Fruit fly (Drosophila melanogaster) whole organism, embryonic: Measurements from ENCODE around the gene Upf1.
A peak's percentile ranks its signal among the peaks of the same experiment; 100 is the strongest.

Experiments used
- Abd-B ChIP-seq: fragments of 200-800 bp; sonication (Bioruptor generic); optimal IDR thresholded peaks from 2 replicates; lab custom pipeline; 2018; ENCODE audit warnings: missing biosample characterization, mild to moderate bottlenecking, missing genetic modification characterization, moderate library complexity
- Ada2b ChIP-seq: fragments of 200-800 bp; sonication (Bioruptor generic); IDR thresholded peaks from 2 replicates; pipeline ENCODE4 v1.3.6; 2022; ENCODE audit warnings: missing biosample characterization, missing genetic modification characterization
- Adf1 ChIP-seq: fragments of 200-800 bp; sonication (Bioruptor generic); IDR thresholded peaks from 2 replicates; pipeline ENCODE4 v1.3.6; 2022; ENCODE audit warnings: missing biosample characterization, missing genetic modification characterization
- Awh ChIP-seq: fragments of 200-800 bp; sonication (Bioruptor generic); IDR thresholded peaks from 2 replicates; pipeline ENCODE4, ENCODE4 v1.3.6; 2022; ENCODE audit warnings: missing biosample characterization, missing genetic modification characterization
- C15 ChIP-seq: fragments of 200-800 bp; sonication (Bioruptor generic); IDR thresholded peaks from 3 replicates; pipeline ENCODE4 v1.3.6; 2022; ENCODE audit warnings: missing biosample characterization, missing genetic modification characterization
- CG11085 ChIP-seq: fragments of 200-800 bp; sonication (Bioruptor generic); IDR thresholded peaks from 2 replicates; pipeline ENCODE4 v1.3.6; 2022; ENCODE audit warnings: missing biosample characterization, missing genetic modification characterization
- CG11560 ChIP-seq: fragments of 200-800 bp; sonication (Bioruptor generic); IDR thresholded peaks from 3 replicates; pipeline ENCODE4 v1.3.6; 2022; ENCODE audit warnings: missing biosample characterization, missing genetic modification characterization
- CG12104 ChIP-seq: fragments of 200-800 bp; sonication (Bioruptor generic); optimal IDR thresholded peaks from 3 replicates; lab custom pipeline; 2016; ENCODE audit warnings: missing biosample characterization, missing genetic modification characterization
- CG1233 ChIP-seq: fragments of 200-800 bp; sonication (Bioruptor generic); optimal IDR thresholded peaks from 4 replicates; lab custom pipeline; 2018; ENCODE audit warnings: missing biosample characterization, mild to moderate bottlenecking, missing genetic modification characterization
- CG15479 ChIP-seq: fragments of 200-800 bp; sonication (Bioruptor generic); optimal IDR thresholded peaks from 3 replicates; lab custom pipeline; 2019; ENCODE audit warnings: missing biosample characterization, mild to moderate bottlenecking, missing genetic modification characterization, moderate library complexity
- CG1602 ChIP-seq: fragments of 200-800 bp; sonication (Bioruptor generic); optimal IDR thresholded peaks from 3 replicates; lab custom pipeline; 2016; ENCODE audit warnings: missing biosample characterization, missing genetic modification characterization
- CG17829 ChIP-seq: fragments of 200-800 bp; optimal IDR thresholded peaks from 2 replicates; lab custom pipeline; 2019; ENCODE audit warnings: missing biosample characterization, mild to moderate bottlenecking, missing genetic modification characterization, moderate library complexity
- CG2199 ChIP-seq: fragments of 200-800 bp; sonication (Bioruptor generic); IDR thresholded peaks from 3 replicates; pipeline ENCODE4 v1.3.6; 2022; ENCODE audit warnings: missing biosample characterization, missing genetic modification characterization
- CG33213 ChIP-seq: fragments of 200-800 bp; sonication (Bioruptor generic); optimal IDR thresholded peaks from 3 replicates; lab custom pipeline; 2016; ENCODE audit warnings: missing biosample characterization, missing genetic modification characterization
- CG33557 ChIP-seq: fragments of 200-800 bp; sonication (Bioruptor generic); optimal IDR thresholded peaks from 2 replicates; lab custom pipeline; 2019; ENCODE audit warnings: missing biosample characterization, mild to moderate bottlenecking, missing genetic modification characterization, moderate library complexity
- CG3407 ChIP-seq: fragments of 200-800 bp; sonication (Bioruptor generic); optimal IDR thresholded peaks from 2 replicates; lab custom pipeline; 2018; ENCODE audit warnings: missing biosample characterization, mild to moderate bottlenecking, missing genetic modification characterization
- CG4282 ChIP-seq: fragments of 200-800 bp; sonication (Bioruptor generic); optimal IDR thresholded peaks from 2 replicates; lab custom pipeline; 2016; ENCODE audit warnings: missing biosample characterization, missing genetic modification characterization
- CG4730 ChIP-seq: fragments of 200-800 bp; sonication (Bioruptor generic); IDR thresholded peaks from 2 replicates; pipeline ENCODE4 v1.3.6; 2022; ENCODE audit warnings: missing biosample characterization, missing genetic modification characterization
- CG6175 ChIP-seq: fragments of 200-800 bp; sonication (Bioruptor generic); IDR thresholded peaks from 3 replicates; pipeline ENCODE4 v1.3.6; 2022; ENCODE audit warnings: missing biosample characterization, missing genetic modification characterization
- CG8944 ChIP-seq: fragments of 200-800 bp; sonication (Bioruptor generic); optimal IDR thresholded peaks from 3 replicates; lab custom pipeline; 2016; ENCODE audit warnings: missing biosample characterization, missing genetic modification characterization
- Dip2 ChIP-seq: fragments of 200-800 bp; sonication (Bioruptor generic); IDR thresholded peaks from 2 replicates; pipeline ENCODE4 v1.3.6; 2022; ENCODE audit warnings: missing biosample characterization, missing genetic modification characterization
- GATAe ChIP-seq: fragments of 200-800 bp; sonication (Bioruptor generic); conservative IDR thresholded peaks from 2 replicates; pipeline ENCODE4 v1.3.6; 2022; ENCODE audit warnings: missing biosample characterization, missing genetic modification characterization
- Gsc ChIP-seq: fragments of 200-800 bp; sonication (Bioruptor generic); IDR thresholded peaks from 2 replicates; pipeline ENCODE4 v1.3.6; 2022; ENCODE audit warnings: missing biosample characterization, missing genetic modification characterization
- HHEX ChIP-seq: fragments of 200-800 bp; sonication (Bioruptor generic); optimal IDR thresholded peaks from 3 replicates; lab custom pipeline; 2017; ENCODE audit warnings: missing biosample characterization, mild to moderate bottlenecking, missing genetic modification characterization, missing genetic modification reagents
- Hmx ChIP-seq: fragments of 200-800 bp; sonication (Bioruptor generic); optimal IDR thresholded peaks from 2 replicates; lab custom pipeline; 2016; ENCODE audit warnings: missing biosample characterization, missing genetic modification characterization
- NFAT ChIP-seq: fragments of 200-800 bp; sonication (Bioruptor generic); IDR thresholded peaks from 2 replicates; pipeline ENCODE4 v1.3.6; 2022; ENCODE audit warnings: missing biosample characterization, missing genetic modification characterization
- NfI ChIP-seq: fragments of 200-800 bp; sonication (Bioruptor generic); optimal IDR thresholded peaks from 3 replicates; lab custom pipeline; 2018; ENCODE audit warnings: missing biosample characterization, mild to moderate bottlenecking, missing genetic modification characterization, moderate library complexity
- Opbp ChIP-seq: fragments of 200-800 bp; sonication (Bioruptor generic); IDR thresholded peaks from 3 replicates; pipeline ENCODE4 v1.3.6; 2022; ENCODE audit warnings: missing biosample characterization, missing genetic modification characterization; ENCODE audit not compliant: partially characterized antibody
- Rfx ChIP-seq: fragments of 200-800 bp; sonication (Bioruptor generic); IDR thresholded peaks from 2 replicates; pipeline ENCODE4 v1.3.6; 2022; ENCODE audit warnings: missing biosample characterization, missing genetic modification characterization
- Scr ChIP-seq: fragments of 200-800 bp; sonication (Bioruptor generic); IDR thresholded peaks from 2 replicates; pipeline ENCODE4 v1.3.6; 2022; ENCODE audit warnings: missing biosample characterization, missing genetic modification characterization; ENCODE audit not compliant: partially characterized antibody
- Trl ChIP-seq, 3 experiments: fragments of >200 bp in 2 of 3; fragments of 200-800 bp in 1 of 3; sonication (Bioruptor generic) in 1 of 3; optimal IDR thresholded peaks; 2 replicates in 1 of 3; 3 replicates in 2 of 3; lab custom pipeline; 2016 to 2017; ENCODE audit warnings: missing biosample characterization in 1 of 3, missing genetic modification characterization in 1 of 3
- Usf ChIP-seq: fragments of 200-800 bp; sonication (Bioruptor generic); optimal IDR thresholded peaks from 2 replicates; lab custom pipeline; 2017; ENCODE audit warnings: missing genotype, missing biosample characterization, missing genetic modification characterization
- ab ChIP-seq: fragments of 200-800 bp; sonication (Bioruptor generic); optimal IDR thresholded peaks from 2 replicates; lab custom pipeline; 2016; ENCODE audit warnings: missing biosample characterization, missing genetic modification characterization
- abd-A ChIP-seq: fragments of 200-800 bp; sonication (Bioruptor generic); optimal IDR thresholded peaks from 3 replicates; lab custom pipeline; 2019; ENCODE audit warnings: missing biosample characterization, mild to moderate bottlenecking, missing genetic modification characterization, moderate library complexity
- aop ChIP-seq: fragments of 200-800 bp; sonication (Bioruptor generic); IDR thresholded peaks from 2 replicates; pipeline ENCODE4 v1.3.6; 2022; ENCODE audit warnings: missing biosample characterization, missing genetic modification characterization
- ap ChIP-seq: fragments of 200-800 bp; sonication (Bioruptor generic); IDR thresholded peaks from 2 replicates; pipeline ENCODE4 v1.3.6; 2022; ENCODE audit warnings: missing biosample characterization, missing genetic modification characterization
- dan ChIP-seq: fragments of 200-800 bp; sonication (Bioruptor generic); IDR thresholded peaks from 2 replicates; pipeline ENCODE4 v1.3.6; 2022; ENCODE audit warnings: missing biosample characterization, missing genetic modification characterization
- gcm2 ChIP-seq: fragments of 200-800 bp; sonication (Bioruptor generic); optimal IDR thresholded peaks from 2 replicates; lab custom pipeline; 2016; ENCODE audit warnings: missing biosample characterization, missing genetic modification characterization
- grau ChIP-seq: fragments of 200-800 bp; optimal IDR thresholded peaks from 3 replicates; lab custom pipeline; 2019; ENCODE audit warnings: missing biosample characterization, mild to moderate bottlenecking, missing genetic modification characterization, moderate library complexity
- grn ChIP-seq: fragments of 200-800 bp; sonication (Bioruptor generic); optimal IDR thresholded peaks from 3 replicates; lab custom pipeline; 2017; ENCODE audit warnings: missing biosample characterization, missing genetic modification characterization
- insv ChIP-seq, 2 experiments: fragments of 200-800 bp; sonication (Bioruptor generic); optimal IDR thresholded peaks; 3 replicates each; lab custom pipeline; 2016 to 2018; ENCODE audit warnings: missing biosample characterization in 2 of 2, missing genetic modification characterization in 2 of 2
- lbe ChIP-seq: fragments of 200-800 bp; sonication (Bioruptor generic); optimal IDR thresholded peaks from 2 replicates; lab custom pipeline; 2016; ENCODE audit warnings: missing biosample characterization, mild to moderate bottlenecking, missing genetic modification characterization
- otp ChIP-seq: fragments of 200-800 bp; sonication (Bioruptor generic); IDR thresholded peaks from 3 replicates; pipeline ENCODE4, ENCODE4 v1.3.6; 2022; ENCODE audit warnings: missing biosample characterization, missing genetic modification characterization
- peb ChIP-seq: fragments of 200-800 bp; sonication (Bioruptor generic); IDR thresholded peaks from 2 replicates; pipeline ENCODE4 v1.3.6; 2022; ENCODE audit warnings: missing biosample characterization, missing genetic modification characterization
- pros ChIP-seq: fragments of 200-800 bp; sonication (Bioruptor generic); optimal IDR thresholded peaks from 3 replicates; lab custom pipeline; 2019; ENCODE audit warnings: missing biosample characterization, mild to moderate bottlenecking, missing genetic modification characterization, moderate library complexity
- pum ChIP-seq: fragments of 200-800 bp; sonication (Bioruptor generic); optimal IDR thresholded peaks from 2 replicates; lab custom pipeline; 2016; ENCODE audit warnings: missing biosample characterization, missing genetic modification characterization
- sr ChIP-seq: fragments of 200-800 bp; sonication (Bioruptor generic); IDR thresholded peaks from 3 replicates; pipeline ENCODE4 v1.3.6; 2022; ENCODE audit warnings: missing biosample characterization, missing genetic modification characterization
- ssp ChIP-seq: fragments of 200-800 bp; sonication (Bioruptor generic); IDR thresholded peaks from 2 replicates; pipeline ENCODE4 v1.3.6; 2022; ENCODE audit warnings: missing biosample characterization, missing genetic modification characterization
- tio ChIP-seq: fragments of 200-800 bp; sonication (Bioruptor generic); optimal IDR thresholded peaks from 2 replicates; lab custom pipeline; 2017; ENCODE audit warnings: missing biosample characterization, missing genetic modification characterization, inconsistent platforms
- vvl ChIP-seq: fragments of 200-800 bp; sonication (Bioruptor generic); IDR thresholded peaks from 2 replicates; pipeline ENCODE4 v1.3.6; 2022; ENCODE audit warnings: missing biosample characterization, missing genetic modification characterization
- z ChIP-seq: fragments of 200-800 bp; sonication (Bioruptor generic); IDR thresholded peaks from 3 replicates; pipeline ENCODE4 v1.3.6; 2022; ENCODE audit warnings: missing biosample characterization, missing genetic modification characterization

Gene Upf1

dm6 chrX:11920959-11921358, 15.8 kb upstream of the Upf1 start (continued):
- TF ChIP-seq dan (0 out of 2 replicates have a peak, but pooled peaks have one; percentile 27), CG2199 (0 out of 3 replicates have a peak, but pooled peaks have one; percentile 42), sr (GFP tag; lab: Robert Waterston, UW) (peak; percentile 35; the same call in 1 of the 3 replicates), C15 (GFP tag; lab: Robert Waterston, UW) (peak; percentile 62; the same call in 1 of the 3 replicates), NFAT (GFP tag; lab: Robert Waterston, UW) (peak; percentile 62), Trl (optimal IDR thresholded peaks at IDR 0.05; lab: Kevin White, UChicago) (peak; percentile 33 to 64), Trl (GFP tag; optimal IDR thresholded peaks at IDR 0.05; lab: Kevin White, UChicago) (peak; percentile 69), tio (GFP tag; lab: Kevin White, UChicago) (peak; percentile 78), CG1602 (GFP tag; lab: Kevin White, UChicago) (peak; percentile 83), peb (peak; percentile 74), Dip2 (GFP tag; lab: Robert Waterston, UW) (0 out of 2 replicates have a peak, but pooled peaks have one; percentile 19), NfI (GFP tag; lab: Kevin White, UChicago) (peak; percentile 87), grn (GFP tag; lab: Kevin White, UChicago) (peak; percentile 29), lbe (GFP tag; lab: Kevin White, UChicago) (peak; percentile 66), CG3407 (GFP tag; lab: Kevin White, UChicago) (peak; percentile 79), ssp (GFP tag; lab: Robert Waterston, UW) (peak; percentile 82), Gsc (GFP tag; lab: Robert Waterston, UW) (peak; percentile 35; the same call in 1 of the 2 replicates), CG33213 (GFP tag; lab: Kevin White, UChicago) (peak; percentile 29), pum (GFP tag; lab: Kevin White, UChicago) (peak; percentile 74), otp (peak; percentile 81), Usf (GFP tag; lab: Kevin White, UChicago) (peak; percentile 68), Abd-B (GFP tag; lab: Kevin White, UChicago) (peak; percentile 90), Adf1 (GFP tag; lab: Robert Waterston, UW) (peak; percentile 58), insv (GFP tag; optimal IDR thresholded peaks at IDR 0.05; lab: Kevin White, UChicago) (peak in 1 of 2 experiments; percentile 58), CG15479 (GFP tag; lab: Kevin White, UChicago) (no peak), Hmx (peak; percentile 52), abd-A (tag; lab: Kevin White, UChicago) (peak; percentile 74), CG17829 (peak; percentile 93), vvl (GFP tag; lab: Robert Waterston, UW) (peak; percentile 91), pros (GFP tag; lab: Kevin White, UChicago) (peak; percentile 32), CG6175 (GFP tag; lab: Robert Waterston, UW) (peak; percentile 82; the same call in 2 of the 3 replicates), CG11560 (tag; lab: Robert Waterston, UW) (peak; percentile 68), ap (GFP tag; lab: Robert Waterston, UW) (peak; percentile 77), gcm2 (no peak), CG12104 (GFP tag; lab: Kevin White, UChicago) (peak; percentile 75), CG4730 (GFP tag; lab: Robert Waterston, UW) (peak; percentile 84), GATAe (GFP tag; lab: Robert Waterston, UW) (peak; percentile 64; the same call in 1 of the 2 replicates), HHEX (GFP tag; lab: Kevin White, UChicago) (peak; percentile 85), CG11085 (GFP tag; lab: Robert Waterston, UW) (peak; percentile 59; the same call in 1 of the 2 replicates), CG8944 (GFP tag; lab: Kevin White, UChicago) (peak; percentile 58), Scr (no peak), Awh (GFP tag; lab: Robert Waterston, UW) (peak; percentile 83), CG33557 (GFP tag; lab: Kevin White, UChicago) (peak; percentile 79), z (GFP tag; lab: Robert Waterston, UW) (0 out of 3 replicates have a peak, but pooled peaks have one; percentile 18), Rfx (GFP tag; lab: Robert Waterston, UW) (peak; percentile 89), CG1233 (GFP tag; lab: Kevin White, UChicago) (peak; percentile 87), CG4282 (GFP tag; lab: Kevin White, UChicago) (no peak), ab (GFP tag; lab: Kevin White, UChicago) (no peak), aop (GFP tag; lab: Robert Waterston, UW) (no peak), Opbp (no peak), Ada2b (GFP tag; lab: Robert Waterston, UW) (peak; percentile 81), grau (tag; lab: Kevin White, UChicago) (peak; percentile 93)
